Worm (Caenorhabditis elegans) whole organism, midembryonic: Measurements from ENCODE around the gene sel-9.
"Not testable (repeated sequence)": the region's sequence is repeated elsewhere in the genome, so short reads cannot be mapped to it uniquely, and the experiment has no call there.

Experiments used
- T22C8.4 ChIP-seq: fragments of 200-800 bp; sonication (Bioruptor generic); IDR thresholded peaks from 2 replicates; pipeline ENCODE4 v1.3.6; 2022; ENCODE audit warnings: missing genetic modification characterization, missing compliant biosample characterization
- cog-1 ChIP-seq: sonication (generic microtip); optimal IDR thresholded peaks from 2 replicates; lab custom pipeline; 2016; ENCODE audit warnings: missing genetic modification characterization, missing compliant biosample characterization
- flt-1 ChIP-seq: fragments of 200-800 bp; sonication (Bioruptor generic); IDR thresholded peaks from 2 replicates; pipeline ENCODE4 v1.3.6; 2022; ENCODE audit warnings: missing genetic modification characterization, missing compliant biosample characterization
- klf-2 ChIP-seq: fragments of 200-800 bp; sonication (Bioruptor generic); conservative IDR thresholded peaks from 2 replicates; pipeline ENCODE4 v1.3.6; 2022; ENCODE audit warnings: missing genetic modification reagents, missing genetic modification characterization, missing compliant biosample characterization
- med-1 ChIP-seq: sonication (generic microtip); optimal IDR thresholded peaks from 2 replicates; lab custom pipeline; 2017; ENCODE audit warnings: missing genetic modification characterization, mild to moderate bottlenecking, missing compliant biosample characterization, antibody characterized with exemption, missing genetic modification reagents; ENCODE audit not compliant: insufficient read depth
- ref-1 ChIP-seq: fragments of 200-800 bp; sonication (Bioruptor generic); conservative IDR thresholded peaks from 2 replicates; pipeline ENCODE4 v1.3.6; 2022; ENCODE audit warnings: missing genetic modification reagents, missing genetic modification characterization, missing compliant biosample characterization
- tab-1 ChIP-seq: fragments of 200-800 bp; sonication (Bioruptor generic); IDR thresholded peaks from 2 replicates; pipeline ENCODE4 v1.3.6; 2022; ENCODE audit warnings: missing genetic modification characterization, missing compliant biosample characterization
- ztf-23 ChIP-seq: fragments of 200-800 bp; sonication (Bioruptor generic); IDR thresholded peaks from 2 replicates; pipeline ENCODE4 v1.3.6; 2022; ENCODE audit warnings: missing genetic modification reagents, missing genetic modification characterization, missing compliant biosample characterization
- ztf-29 ChIP-seq: fragments of 200-800 bp; sonication (Bioruptor generic); IDR thresholded peaks from 2 replicates; pipeline ENCODE4 v1.3.6; 2022; ENCODE audit warnings: missing genetic modification reagents, missing genetic modification characterization, missing compliant biosample characterization

Gene sel-9

ce11 chrV:8302522-8302921 is at the start of gene sel-9:
sel-9 (minus strand) TSS chrV:8302580.
- no peak for TF ChIP-seq tab-1 (GFP tag; lab: Robert Waterston, UW)
- TF ChIP-seq ztf-23 (GFP tag; lab: Robert Waterston, UW) = 0 out of 2 replicates have a peak, but pooled peaks have one; percentile 7

DNA sequence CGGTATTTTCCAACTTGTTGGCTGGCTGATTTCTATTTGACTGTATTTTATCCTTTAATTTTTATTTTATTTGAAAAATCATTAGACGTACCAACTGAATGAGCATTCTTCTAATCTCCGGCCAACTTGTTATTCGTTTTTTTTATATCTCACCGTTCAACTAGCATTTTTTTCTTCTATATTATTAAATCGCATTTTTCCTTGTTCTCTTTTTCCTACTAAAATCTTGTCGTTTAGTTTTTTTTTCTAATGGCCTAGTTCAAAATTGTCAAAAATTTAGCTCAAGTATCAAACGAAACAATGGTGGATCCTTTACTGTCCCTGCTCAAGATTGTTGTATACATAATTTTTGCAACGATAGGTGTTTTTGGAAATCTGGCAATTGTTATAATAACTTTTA is 49.0 kb upstream of the sel-9 start, which contains the start of gene srsx-22:
Gene srsx-22, plus strand, starts transcription at position 301 of the 400 bp plus-strand sequence.
- TF ChIP-seq ref-1 (GFP tag; lab: Robert Waterston, UW) = no peak
- TF ChIP-seq ztf-23 (GFP tag; lab: Robert Waterston, UW) = no peak
- TF ChIP-seq flt-1 (GFP tag; lab: Robert Waterston, UW) = no peak
- TF ChIP-seq tab-1 (GFP tag; lab: Robert Waterston, UW) = no peak
- no peak for TF ChIP-seq T22C8.4 (GFP tag; lab: Robert Waterston, UW)
- TF ChIP-seq klf-2 (GFP tag; lab: Robert Waterston, UW) = no peak
- no peak for TF ChIP-seq ztf-29
- no peak for TF ChIP-seq cog-1 (tag; lab: Kevin White, UChicago)
- TF ChIP-seq med-1 = no peak

- TF ChIP-seq ztf-29 = no peak
- no peak for TF ChIP-seq flt-1 (GFP tag; lab: Robert Waterston, UW)
- no peak for TF ChIP-seq T22C8.4 (GFP tag; lab: Robert Waterston, UW)
- no peak for TF ChIP-seq klf-2 (GFP tag; lab: Robert Waterston, UW)
- TF ChIP-seq cog-1 (tag; lab: Kevin White, UChicago) = no peak
- TF ChIP-seq ztf-23 (GFP tag; lab: Robert Waterston, UW) = no peak
- no peak for TF ChIP-seq ref-1 (GFP tag; lab: Robert Waterston, UW)
- no peak for TF ChIP-seq med-1
- no peak for TF ChIP-seq tab-1 (GFP tag; lab: Robert Waterston, UW)
Observed at ce11 chrV:8349950-8350349, 47.6 kb upstream of the sel-9 start.

DNA sequence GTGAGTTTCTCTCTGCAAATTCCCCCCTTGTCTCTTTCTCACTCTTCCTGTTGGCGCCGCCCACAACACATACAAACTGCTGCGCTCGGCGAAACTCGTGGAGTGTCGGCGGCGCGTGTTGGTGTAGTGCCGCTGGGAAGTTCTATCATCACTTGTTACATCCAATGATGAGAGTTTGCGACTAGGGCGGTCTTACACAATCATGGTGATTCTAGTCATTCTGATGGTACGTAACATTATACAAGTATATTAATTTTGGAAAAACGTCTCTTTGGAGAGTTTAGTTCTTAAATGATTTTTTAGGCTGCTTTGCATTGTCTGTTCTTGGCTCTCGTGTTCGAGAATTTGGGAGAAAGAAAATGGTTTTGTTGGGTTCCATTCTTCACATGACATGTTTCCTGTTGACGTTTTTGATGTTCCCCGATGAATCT is 46.6 kb upstream of the sel-9 start:
- peak; percentile 48; the same call in 1 of the 2 replicates for TF ChIP-seq flt-1 (GFP tag; lab: Robert Waterston, UW)
- TF ChIP-seq ref-1 (GFP tag; lab: Robert Waterston, UW) = no peak
- TF ChIP-seq ztf-23 (GFP tag; lab: Robert Waterston, UW) = peak; percentile 65; the same call in 1 of the 2 replicates
- TF ChIP-seq cog-1 (tag; lab: Kevin White, UChicago) = peak; percentile 72
- no peak for TF ChIP-seq T22C8.4 (GFP tag; lab: Robert Waterston, UW)
- TF ChIP-seq med-1 = no peak
- no peak for TF ChIP-seq tab-1 (GFP tag; lab: Robert Waterston, UW)
- TF ChIP-seq klf-2 (GFP tag; lab: Robert Waterston, UW) = no peak
- TF ChIP-seq ztf-29 = no peak

ce11 chrV:8345436-8345835 is 43.1 kb upstream of the sel-9 start, which contains the start of gene C08D8.1:
C08D8.1 (plus strand) TSS chrV:8345759.
- TF ChIP-seq med-1 = no peak
- no peak for TF ChIP-seq cog-1 (tag; lab: Kevin White, UChicago)
- no peak for TF ChIP-seq klf-2 (GFP tag; lab: Robert Waterston, UW)
- TF ChIP-seq ztf-29 = no peak

- TF ChIP-seq ztf-29 (no peak), T22C8.4 (GFP tag; lab: Robert Waterston, UW) (no peak), ztf-23 (GFP tag; lab: Robert Waterston, UW) (no peak)
Observed at ce11 chrV:8342416-8342815, 40.0 kb upstream of the sel-9 start.

DNA sequence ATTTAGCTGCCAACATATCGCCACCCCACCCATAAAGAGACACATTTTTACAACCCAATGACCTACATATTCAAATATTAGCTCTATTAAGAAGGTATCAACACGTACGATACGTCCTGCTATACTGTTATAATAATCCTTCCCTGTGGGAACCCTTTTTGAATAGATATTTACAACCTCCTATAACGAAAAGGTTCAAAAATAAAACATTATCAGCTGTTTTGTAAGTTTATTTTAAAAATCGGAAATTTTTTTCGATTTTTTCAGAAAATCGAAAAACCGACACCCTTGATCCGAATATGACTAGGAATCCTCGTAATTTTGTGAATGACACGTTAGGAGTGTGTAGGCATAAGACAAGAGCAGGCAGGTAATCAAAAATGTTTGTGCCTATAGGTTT is 38.5 kb upstream of the sel-9 start, which contains the start of gene C08D8.7:
Gene C08D8.7, plus strand, starts transcription at position 301 of the 400 bp plus-strand sequence.
- TF ChIP-seq klf-2 (GFP tag; lab: Robert Waterston, UW); cog-1 (tag; lab: Kevin White, UChicago); tab-1 (GFP tag; lab: Robert Waterston, UW): not testable (repeated sequence)

ce11 chrV:8335620-8336019 is 33.2 kb upstream of the sel-9 start:
- TF ChIP-seq ztf-29 (no peak), ztf-23 (GFP tag; lab: Robert Waterston, UW) (no peak), T22C8.4 (GFP tag; lab: Robert Waterston, UW) (no peak), klf-2 (GFP tag; lab: Robert Waterston, UW) (no peak), flt-1 (GFP tag; lab: Robert Waterston, UW) (no peak), ref-1 (GFP tag; lab: Robert Waterston, UW) (no peak), med-1 (no peak), tab-1 (GFP tag; lab: Robert Waterston, UW) (no peak), cog-1 (tag; lab: Kevin White, UChicago) (no peak)

DNA sequence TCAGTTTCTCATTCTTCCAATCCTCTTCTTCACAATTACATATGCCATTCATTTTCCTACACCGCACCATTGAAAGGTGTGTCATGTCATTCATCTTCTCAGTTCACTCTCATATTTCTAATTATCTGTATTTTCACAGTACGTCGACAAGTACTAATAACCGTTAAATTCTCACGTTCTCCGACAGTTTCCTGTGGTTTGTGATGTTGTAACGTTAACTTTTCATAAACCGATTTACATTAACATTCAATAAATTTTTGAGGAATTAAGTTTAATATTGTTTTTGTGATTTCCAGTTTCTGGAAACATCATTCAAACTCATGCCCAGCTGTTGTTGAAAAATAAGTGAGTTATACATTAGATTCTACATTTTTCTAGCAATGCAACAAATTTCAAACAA is 32.0 kb upstream of the sel-9 start, which contains the start of gene tmd-2:
Gene tmd-2, plus strand, starts transcription at position 301 of the 400 bp plus-strand sequence.
- TF ChIP-seq ztf-23 (GFP tag; lab: Robert Waterston, UW) (no peak), flt-1 (GFP tag; lab: Robert Waterston, UW) (no peak), med-1 (no peak), klf-2 (GFP tag; lab: Robert Waterston, UW) (no peak), T22C8.4 (GFP tag; lab: Robert Waterston, UW) (no peak), ref-1 (GFP tag; lab: Robert Waterston, UW) (no peak), tab-1 (GFP tag; lab: Robert Waterston, UW) (no peak), ztf-29 (no peak), cog-1 (tag; lab: Kevin White, UChicago) (no peak)

DNA sequence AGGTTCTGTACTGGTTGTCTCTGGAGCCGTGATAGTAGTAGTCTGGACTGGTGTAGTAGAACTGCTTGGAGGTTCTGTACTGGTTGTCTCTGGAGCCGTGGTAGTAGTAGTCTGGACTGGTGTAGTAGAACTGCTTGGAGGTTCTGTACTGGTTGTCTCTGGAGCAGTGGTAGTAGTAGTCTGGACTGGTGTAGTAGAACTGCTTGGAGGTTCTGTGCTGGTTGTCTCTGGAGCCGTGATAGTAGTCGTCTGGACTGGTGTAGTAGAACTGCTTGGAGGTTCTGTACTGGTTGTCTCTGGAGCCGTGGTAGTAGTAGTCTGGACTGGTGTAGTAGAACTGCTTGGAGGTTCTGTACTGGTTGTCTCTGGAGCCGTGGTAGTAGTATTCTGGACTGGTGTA is 27.0 kb upstream of the sel-9 start:
- 0 out of 2 replicates have a peak, but pooled peaks have one; percentile 30 for TF ChIP-seq ref-1 (GFP tag; lab: Robert Waterston, UW)
- TF ChIP-seq flt-1 (GFP tag; lab: Robert Waterston, UW) = 0 out of 2 replicates have a peak, but pooled peaks have one; percentile 57
